Fruit fly (Drosophila melanogaster) whole organism, embryonic: ENCODE data around the gene v.

ENCODE experiments used
- Ada2b ChIP-seq: fragments of 200-800 bp; sonication (Bioruptor generic); IDR thresholded peaks from 2 replicates; pipeline ENCODE4 v1.3.6; 2022; ENCODE audit warnings: missing biosample characterization, missing genetic modification characterization
- CG10209 ChIP-seq: fragments of 200-800 bp; sonication (Bioruptor generic); optimal IDR thresholded peaks from 3 replicates; lab custom pipeline; 2017; ENCODE audit warnings: missing biosample characterization, mild to moderate bottlenecking, missing genetic modification characterization, missing genetic modification reagents
- CG10366 ChIP-seq: fragments of 200-800 bp; sonication (Bioruptor generic); IDR thresholded peaks from 2 replicates; pipeline ENCODE4 v1.3.6; 2022; ENCODE audit warnings: missing biosample characterization, missing genetic modification characterization
- CG10654 ChIP-seq: fragments of 200-800 bp; sonication (Bioruptor generic); optimal IDR thresholded peaks from 2 replicates; lab custom pipeline; 2016; ENCODE audit warnings: missing biosample characterization, missing genetic modification characterization
- CG11723 ChIP-seq: fragments of 200-800 bp; sonication (Bioruptor generic); optimal IDR thresholded peaks from 2 replicates; lab custom pipeline; 2017; ENCODE audit warnings: missing biosample characterization, mild to moderate bottlenecking, missing genetic modification characterization
- CG15073 ChIP-seq: fragments of 200-800 bp; sonication (Bioruptor generic); optimal IDR thresholded peaks from 2 replicates; lab custom pipeline; 2016; ENCODE audit warnings: missing biosample characterization, missing genetic modification characterization
- CG16863 ChIP-seq: fragments of 200-800 bp; sonication (Bioruptor generic); optimal IDR thresholded peaks from 3 replicates; lab custom pipeline; 2016; ENCODE audit warnings: missing biosample characterization, missing genetic modification characterization
- CG17829 ChIP-seq: fragments of 200-800 bp; optimal IDR thresholded peaks from 2 replicates; lab custom pipeline; 2019; ENCODE audit warnings: missing biosample characterization, mild to moderate bottlenecking, missing genetic modification characterization, moderate library complexity
- CG2116 ChIP-seq: fragments of 200-800 bp; sonication (Bioruptor generic); optimal IDR thresholded peaks from 3 replicates; lab custom pipeline; 2018; ENCODE audit warnings: missing biosample characterization, mild to moderate bottlenecking, missing genetic modification characterization
- CG2712 ChIP-seq: fragments of 200-800 bp; optimal IDR thresholded peaks from 3 replicates; lab custom pipeline; 2019; ENCODE audit warnings: missing biosample characterization, mild to moderate bottlenecking, missing genetic modification characterization, moderate library complexity
- CG32767 ChIP-seq: fragments of 200-800 bp; sonication (Bioruptor generic); IDR thresholded peaks from 2 replicates; pipeline ENCODE4 v1.3.6; 2022; ENCODE audit warnings: missing biosample characterization, missing genetic modification characterization
- CG3407 ChIP-seq: fragments of 200-800 bp; sonication (Bioruptor generic); optimal IDR thresholded peaks from 2 replicates; lab custom pipeline; 2018; ENCODE audit warnings: missing biosample characterization, mild to moderate bottlenecking, missing genetic modification characterization
- CG4820 ChIP-seq: fragments of 200-800 bp; sonication (Bioruptor generic); optimal IDR thresholded peaks from 3 replicates; lab custom pipeline; 2016; ENCODE audit warnings: missing biosample characterization, missing genetic modification characterization
- CG6254 ChIP-seq: fragments of 200-800 bp; sonication (Bioruptor generic); optimal IDR thresholded peaks from 3 replicates; lab custom pipeline; 2017; ENCODE audit warnings: mild to moderate bottlenecking, missing biosample characterization, missing genetic modification reagents, missing genetic modification characterization
- CG6854 ChIP-seq: fragments of 200-800 bp; sonication (Bioruptor generic); optimal IDR thresholded peaks from 3 replicates; lab custom pipeline; 2017; ENCODE audit warnings: missing biosample characterization, mild to moderate bottlenecking, missing genetic modification characterization
- CG7357 ChIP-seq: fragments of 200-800 bp; sonication (Bioruptor generic); IDR thresholded peaks from 3 replicates; pipeline ENCODE4 v1.3.6; 2022; ENCODE audit warnings: missing biosample characterization, missing genetic modification characterization
- CG7928 ChIP-seq: fragments of 200-800 bp; sonication (Bioruptor generic); optimal IDR thresholded peaks from 2 replicates; lab custom pipeline; 2017; ENCODE audit warnings: missing biosample characterization, mild to moderate bottlenecking, missing genetic modification characterization
- CG8281 ChIP-seq: fragments of 200-800 bp; sonication (Bioruptor generic); optimal IDR thresholded peaks from 2 replicates; lab custom pipeline; 2018; ENCODE audit warnings: missing biosample characterization, mild to moderate bottlenecking, missing genetic modification characterization, moderate library complexity
- CG8359 ChIP-seq: fragments of 200-800 bp; sonication (Bioruptor generic); optimal IDR thresholded peaks from 2 replicates; lab custom pipeline; 2017; ENCODE audit warnings: missing biosample characterization, mild to moderate bottlenecking, missing genetic modification characterization, borderline replicate concordance
- Deaf1 ChIP-seq: fragments of 200-800 bp; optimal IDR thresholded peaks from 3 replicates; lab custom pipeline; 2019; ENCODE audit warnings: missing biosample characterization, mild to moderate bottlenecking, missing genetic modification characterization, moderate library complexity
- Dfd ChIP-seq, 2 experiments: fragments of >200 bp; optimal IDR thresholded peaks; 2 replicates each; lab custom pipeline; 2017; ENCODE audit warnings: missing biosample characterization in 2 of 2, missing genetic modification characterization in 2 of 2
- Drgx ChIP-seq: fragments of 200-800 bp; sonication (Bioruptor generic); IDR thresholded peaks from 2 replicates; pipeline ENCODE4 v1.3.6; 2022; ENCODE audit warnings: missing biosample characterization, missing genetic modification characterization
- Hey ChIP-seq: fragments of 200-800 bp; sonication (Bioruptor generic); optimal IDR thresholded peaks from 3 replicates; lab custom pipeline; 2018; ENCODE audit warnings: missing biosample characterization, mild to moderate bottlenecking, missing genetic modification characterization
- Opbp ChIP-seq: fragments of 200-800 bp; sonication (Bioruptor generic); IDR thresholded peaks from 3 replicates; pipeline ENCODE4 v1.3.6; 2022; ENCODE audit warnings: missing biosample characterization, missing genetic modification characterization; ENCODE audit not compliant: partially characterized antibody
- Rfx ChIP-seq: fragments of 200-800 bp; sonication (Bioruptor generic); IDR thresholded peaks from 2 replicates; pipeline ENCODE4 v1.3.6; 2022; ENCODE audit warnings: missing biosample characterization, missing genetic modification characterization
- Spps ChIP-seq: fragments of 200-800 bp; sonication (Bioruptor generic); optimal IDR thresholded peaks from 2 replicates; lab custom pipeline; 2018; ENCODE audit warnings: missing biosample characterization, mild to moderate bottlenecking, missing genetic modification characterization
- TFAM ChIP-seq: fragments of 200-800 bp; sonication (Bioruptor generic); optimal IDR thresholded peaks from 2 replicates; lab custom pipeline; 2017; ENCODE audit warnings: missing biosample characterization, missing genetic modification characterization, inconsistent platforms
- Xbp1 ChIP-seq: fragments of 200-800 bp; sonication (Bioruptor generic); optimal IDR thresholded peaks from 3 replicates; lab custom pipeline; 2016; ENCODE audit warnings: missing biosample characterization, mild to moderate bottlenecking, missing genetic modification characterization
- YL-1 ChIP-seq: fragments of 200-800 bp; sonication (Bioruptor generic); optimal IDR thresholded peaks from 3 replicates; lab custom pipeline; 2017; ENCODE audit warnings: missing biosample characterization, mild to moderate bottlenecking, missing genetic modification characterization
- abd-A ChIP-seq: fragments of 200-800 bp; sonication (Bioruptor generic); optimal IDR thresholded peaks from 3 replicates; lab custom pipeline; 2019; ENCODE audit warnings: missing biosample characterization, mild to moderate bottlenecking, missing genetic modification characterization, moderate library complexity
- cas ChIP-seq: fragments of 200-800 bp; sonication (Bioruptor generic); IDR thresholded peaks from 2 replicates; pipeline ENCODE4 v1.3.6; 2022; ENCODE audit warnings: missing biosample characterization, missing genetic modification characterization
- ci ChIP-seq: fragments of 200-800 bp; sonication (Bioruptor generic); IDR thresholded peaks from 3 replicates; pipeline ENCODE4 v1.3.6; 2022; ENCODE audit warnings: missing biosample characterization, missing genetic modification characterization
- ewg ChIP-seq: fragments of 200-800 bp; sonication (Bioruptor generic); optimal IDR thresholded peaks from 3 replicates; lab custom pipeline; 2017; ENCODE audit warnings: mild to moderate bottlenecking, missing biosample characterization, missing genetic modification reagents, missing genetic modification characterization
- hkb ChIP-seq, 2 experiments: fragments of 200-800 bp in 1 of 2; fragments of >200 bp in 1 of 2; sonication (Bioruptor generic) in 1 of 2; IDR thresholded peaks in 1 of 2; optimal IDR thresholded peaks in 1 of 2; 2 replicates each; pipeline versions ENCODE4 v1.3.6 to Lab custom; 2017 to 2022; ENCODE audit warnings: missing biosample characterization in 1 of 2, missing genetic modification characterization in 1 of 2
- ken ChIP-seq: fragments of 200-800 bp; sonication (Bioruptor generic); IDR thresholded peaks from 3 replicates; pipeline ENCODE4 v1.3.6; 2022; ENCODE audit warnings: missing biosample characterization, missing genetic modification characterization
- knrl ChIP-seq: fragments of 200-800 bp; sonication (Bioruptor generic); IDR thresholded peaks from 3 replicates; pipeline ENCODE4 v1.3.6; 2022; ENCODE audit warnings: missing biosample characterization, missing genetic modification characterization; ENCODE audit not compliant: partially characterized antibody
- lmd ChIP-seq: fragments of 200-800 bp; sonication (Bioruptor generic); IDR thresholded peaks from 2 replicates; pipeline ENCODE4 v1.3.6; 2022; ENCODE audit warnings: missing biosample characterization, missing genetic modification characterization
- lola ChIP-seq, 3 experiments: fragments of >200 bp in 2 of 3; fragments of 200-800 bp in 1 of 3; sonication (Bioruptor generic) in 1 of 3; optimal IDR thresholded peaks; 2 replicates each; lab custom pipeline; 2017 to 2019; ENCODE audit warnings: missing biosample characterization in 3 of 3, missing genetic modification characterization in 3 of 3, mild to moderate bottlenecking in 1 of 3, moderate library complexity in 1 of 3
- nerfin-2 ChIP-seq: fragments of 200-800 bp; sonication (Bioruptor generic); IDR thresholded peaks from 2 replicates; pipeline ENCODE4 v1.3.6; 2022; ENCODE audit warnings: missing biosample characterization, missing genetic modification characterization; ENCODE audit not compliant: partially characterized antibody
- ranshi ChIP-seq: fragments of 200-800 bp; sonication (Bioruptor generic); IDR thresholded peaks from 2 replicates; pipeline ENCODE4 v1.3.6; 2022; ENCODE audit warnings: missing biosample characterization, missing genetic modification characterization
- rib ChIP-seq: fragments of 200-800 bp; sonication (Bioruptor generic); IDR thresholded peaks from 2 replicates; pipeline ENCODE4 v1.3.6; 2022; ENCODE audit warnings: missing biosample characterization, missing genetic modification characterization
- salm ChIP-seq: fragments of 200-800 bp; sonication (Bioruptor generic); optimal IDR thresholded peaks from 2 replicates; lab custom pipeline; 2018; ENCODE audit warnings: missing biosample characterization, mild to moderate bottlenecking, missing genetic modification characterization
- sisA ChIP-seq: fragments of 200-800 bp; sonication (Bioruptor generic); IDR thresholded peaks from 2 replicates; pipeline ENCODE4 v1.3.6; 2022; ENCODE audit warnings: missing biosample characterization, missing genetic modification characterization
- stwl ChIP-seq: fragments of 200-800 bp; sonication (Bioruptor generic); optimal IDR thresholded peaks from 3 replicates; lab custom pipeline; 2018; ENCODE audit warnings: missing biosample characterization, mild to moderate bottlenecking, missing genetic modification characterization, moderate library complexity
- tup ChIP-seq: fragments of 200-800 bp; sonication (Bioruptor generic); optimal IDR thresholded peaks from 2 replicates; lab custom pipeline; 2016; ENCODE audit warnings: missing biosample characterization, mild to moderate bottlenecking, missing genetic modification characterization, moderate library complexity
- unpg ChIP-seq: fragments of 200-800 bp; sonication (Bioruptor generic); optimal IDR thresholded peaks from 3 replicates; lab custom pipeline; 2018; ENCODE audit warnings: missing biosample characterization, mild to moderate bottlenecking, missing genetic modification characterization, moderate library complexity
- vvl ChIP-seq: fragments of 200-800 bp; sonication (Bioruptor generic); IDR thresholded peaks from 2 replicates; pipeline ENCODE4 v1.3.6; 2022; ENCODE audit warnings: missing biosample characterization, missing genetic modification characterization
- zen ChIP-seq: fragments of 200-800 bp; sonication (Bioruptor generic); optimal IDR thresholded peaks from 3 replicates; lab custom pipeline; 2018; ENCODE audit warnings: missing biosample characterization, mild to moderate bottlenecking, missing genetic modification characterization, moderate library complexity

The v gene

dm6 chrX:10966978-10967731 lies 43.4 kb downstream of the v start, which contains the start of gene C901 (continued):
- TF ChIP-seq Ada2b (GFP tag; lab: Robert Waterston, UW) (peak; percentile 49), CG6854 (GFP tag; lab: Kevin White, UChicago) (peak; percentile 18), hkb (optimal IDR thresholded peaks at IDR 0.05; lab: Kevin White, UChicago) (no peak), hkb (GFP tag; IDR thresholded peaks at IDR 0.05; lab: Robert Waterston, UW) (peak; percentile 67), TFAM (GFP tag; lab: Kevin White, UChicago) (no peak), sisA (peak; percentile 61), CG17829 (peak; percentile 68), Spps (tag; lab: Kevin White, UChicago) (peak; percentile 61), CG11723 (GFP tag; lab: Kevin White, UChicago) (peak; percentile 43), stwl (tag; lab: Kevin White, UChicago) (no peak), knrl (GFP tag; lab: Robert Waterston, UW) (no peak), zen (peak; percentile 14), Dfd (GFP tag; optimal IDR thresholded peaks at IDR 0.05; lab: Kevin White, UChicago) (no peak), Hey (tag; lab: Kevin White, UChicago) (no peak), ewg (GFP tag; lab: Kevin White, UChicago) (peak; percentile 59), lmd (GFP tag; lab: Robert Waterston, UW) (peak; percentile 69), ranshi (GFP tag; lab: Robert Waterston, UW) (peak; percentile 46; the same call in 1 of the 2 replicates), CG3407 (GFP tag; lab: Kevin White, UChicago) (peak; percentile 57), tup (no peak), unpg (GFP tag; lab: Kevin White, UChicago) (peak; percentile 82), CG15073 (GFP tag; lab: Kevin White, UChicago) (no peak), CG7357 (peak; percentile 47; the same call in 1 of the 3 replicates), CG4820 (GFP tag; lab: Kevin White, UChicago) (peak; percentile 38), vvl (GFP tag; lab: Robert Waterston, UW) (peak; percentile 78), Opbp (GFP tag; lab: Robert Waterston, UW) (no peak), Deaf1 (tag; lab: Kevin White, UChicago) (peak; percentile 37), CG32767 (peak; percentile 62; the same call in 1 of the 2 replicates), CG10209 (peak; percentile 55), cas (GFP tag; lab: Robert Waterston, UW) (no peak), CG2116 (GFP tag; lab: Kevin White, UChicago) (no peak), CG10366 (GFP tag; lab: Robert Waterston, UW) (peak; percentile 43), Drgx (GFP tag; lab: Robert Waterston, UW) (peak; percentile 77), lola (GFP tag; optimal IDR thresholded peaks at IDR 0.05; lab: Kevin White, UChicago) (peak in 1 of 3 experiments; percentile 82), CG16863 (GFP tag; lab: Kevin White, UChicago) (no peak), salm (peak; percentile 57), Rfx (peak; percentile 45; the same call in 1 of the 2 replicates), CG6254 (GFP tag; lab: Kevin White, UChicago) (peak; percentile 49), Xbp1 (peak; percentile 53), YL-1 (GFP tag; lab: Kevin White, UChicago) (no peak), CG8281 (peak; percentile 28), ci (GFP tag; lab: Robert Waterston, UW) (peak; percentile 73), nerfin-2 (GFP tag; lab: Robert Waterston, UW) (no peak), CG2712 (tag; lab: Kevin White, UChicago) (peak; percentile 86), abd-A (no peak), CG10654 (GFP tag; lab: Kevin White, UChicago) (peak; percentile 23), CG7928 (GFP tag; lab: Kevin White, UChicago) (no peak), ken (GFP tag; lab: Robert Waterston, UW) (no peak), CG8359 (GFP tag; lab: Kevin White, UChicago) (peak; percentile 35), rib (no peak)
